Fruit fly (Drosophila melanogaster) whole organism, adult: Measurements from ENCODE around the gene CG13946.
A peak's percentile ranks its signal among the peaks of the same experiment; 100 is the strongest.

Source experiments
- CG12768 ChIP-seq: fragments of 200-800 bp; sonication (Bioruptor generic); optimal IDR thresholded peaks from 2 replicates; lab custom pipeline; 2017; ENCODE audit warnings: missing biosample characterization, missing genetic modification characterization, mild to moderate bottlenecking, moderate library complexity, missing genetic modification reagents
- CG33017 ChIP-seq: fragments of 200-800 bp; sonication (Bioruptor generic); optimal IDR thresholded peaks from 2 replicates; lab custom pipeline; 2018; ENCODE audit warnings: missing biosample characterization, mild to moderate bottlenecking, missing genetic modification characterization, moderate library complexity
- CG5204 ChIP-seq: fragments of 200-800 bp; sonication (Bioruptor generic); optimal IDR thresholded peaks from 2 replicates; lab custom pipeline; 2016; ENCODE audit warnings: missing biosample characterization, missing genetic modification characterization
- Mnt ChIP-seq: fragments of 200-800 bp; sonication (Bioruptor generic); optimal IDR thresholded peaks from 2 replicates; lab custom pipeline; 2016; ENCODE audit warnings: missing biosample characterization, mild to moderate bottlenecking, missing genetic modification characterization
- cic ChIP-seq: fragments of 200-800 bp; sonication (Bioruptor generic); optimal IDR thresholded peaks from 2 replicates; lab custom pipeline; 2017; ENCODE audit warnings: missing biosample characterization, mild to moderate bottlenecking, missing genetic modification characterization, moderate library complexity
- cnc ChIP-seq, 2 experiments: fragments of >200 bp; optimal IDR thresholded peaks; 2 replicates each; lab custom pipeline; 2017
- kay ChIP-seq: fragments of 200-800 bp; sonication (Bioruptor generic); peaks from one replicate; lab custom pipeline; 2016; ENCODE audit warnings: missing biosample characterization, missing genetic modification characterization, borderline replicate concordance
- tj ChIP-seq: fragments of 200-800 bp; sonication (Bioruptor generic); optimal IDR thresholded peaks from 3 replicates; lab custom pipeline; 2017; ENCODE audit warnings: missing biosample characterization, mild to moderate bottlenecking, missing genetic modification characterization, moderate library complexity

DNA sequence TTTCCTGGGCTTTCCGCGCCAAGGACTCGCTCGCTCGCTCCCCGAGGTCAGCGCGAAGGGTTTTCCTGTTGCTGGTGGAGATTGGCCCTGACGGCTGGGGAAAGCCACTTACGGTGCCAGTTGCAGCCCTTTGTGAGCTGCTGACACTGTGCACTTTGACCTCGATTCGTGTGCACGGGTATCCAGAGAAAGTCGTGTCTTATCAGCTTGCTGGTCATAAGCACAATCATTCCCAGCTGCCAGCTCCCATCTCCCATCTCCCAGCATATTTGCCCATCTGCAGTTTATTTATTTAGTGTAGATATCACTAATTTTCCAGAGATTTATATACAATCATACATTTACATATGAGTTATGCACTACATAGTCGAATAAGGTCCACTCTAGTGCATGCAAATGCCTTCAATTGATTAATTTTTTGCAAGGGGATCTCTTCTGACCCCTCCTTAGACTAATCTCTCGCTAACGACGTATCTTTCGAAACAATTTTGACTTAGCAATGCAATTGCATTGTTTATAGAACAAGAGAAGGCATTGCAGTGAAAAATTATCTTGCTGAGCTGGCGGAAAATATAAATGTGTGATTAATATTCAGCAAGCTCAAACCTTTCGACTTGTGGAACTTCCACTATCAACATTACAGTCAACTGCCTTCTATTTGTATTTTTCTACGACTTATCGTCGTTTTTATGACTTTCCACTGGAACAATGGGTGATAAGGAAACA lies 45.8 kb downstream of the CG13946 start:
- peak; percentile 93 for TF ChIP-seq tj (GFP tag; lab: Kevin White, UChicago)
- no peak for TF ChIP-seq kay (GFP tag; lab: Kevin White, UChicago)
- no peak for TF ChIP-seq cnc (optimal IDR thresholded peaks at IDR 0.05; lab: Kevin White, UChicago)
- TF ChIP-seq Mnt (GFP tag; lab: Kevin White, UChicago) = no peak
- TF ChIP-seq cic (GFP tag; lab: Kevin White, UChicago) = peak; percentile 21
- no peak for TF ChIP-seq CG33017 (tag; lab: Kevin White, UChicago)
- no peak for TF ChIP-seq CG12768 (GFP tag; lab: Kevin White, UChicago)
- no peak for TF ChIP-seq CG5204 (GFP tag; lab: Kevin White, UChicago)
